Worm (Caenorhabditis elegans): Measurements from ENCODE around the gene lyst-1.

The lyst-1 gene

ce11 chrX:12167632-12168377 is 26.9 kb upstream of the lyst-1 start:
- TF ChIP-seq ceh-43 (GFP tag; optimal IDR thresholded peaks at IDR 0.05) (no peak), elt-1 (tag; optimal IDR thresholded peaks at IDR 0.05; ENCODE audit: borderline replicate concordance, insufficient read depth) (no peak), elt-3 (tag; optimal IDR thresholded peaks at IDR 0.05) (no peak), flh-1 (GFP tag; optimal IDR thresholded peaks at IDR 0.05) (no peak), pha-4 (tag; optimal IDR thresholded peaks at IDR 0.05) (no peak), nhr-28 (tag; optimal IDR thresholded peaks at IDR 0.05) (no peak), M03D4.4 (tag; optimal IDR thresholded peaks at IDR 0.05) (no peak), nhr-237 (tag; optimal IDR thresholded peaks at IDR 0.05) (no peak), mep-1 (tag; optimal IDR thresholded peaks at IDR 0.05) (no peak)

ce11 chrX:12164943-12165342 is 24.0 kb upstream of the lyst-1 start:
- TF ChIP-seq sptf-1 (tag; optimal IDR thresholded peaks at IDR 0.05) (no peak), cnd-1 (tag; optimal IDR thresholded peaks at IDR 0.05) (no peak), mab-5 (tag; optimal IDR thresholded peaks at IDR 0.05) (no peak), blmp-1 (tag; optimal IDR thresholded peaks at IDR 0.05) (no peak), nhr-28 (tag; optimal IDR thresholded peaks at IDR 0.05) (no peak), mls-2 (tag; optimal IDR thresholded peaks at IDR 0.05) (no peak), lin-13 (tag; optimal IDR thresholded peaks at IDR 0.05) (no peak), nhr-2 (tag; optimal IDR thresholded peaks at IDR 0.05) (no peak), ham-2 (GFP tag; optimal IDR thresholded peaks at IDR 0.05) (no peak), flh-1 (GFP tag; optimal IDR thresholded peaks at IDR 0.05) (no peak), pha-4 (tag; optimal IDR thresholded peaks at IDR 0.05) (no peak), bed-3 (GFP tag; optimal IDR thresholded peaks at IDR 0.05) (no peak), hlh-1 (tag; optimal IDR thresholded peaks at IDR 0.05) (no peak)

- no peak for TF ChIP-seq nhr-237 (tag; optimal IDR thresholded peaks at IDR 0.05)
- no peak for TF ChIP-seq ceh-43 (GFP tag; optimal IDR thresholded peaks at IDR 0.05)
- no peak for TF ChIP-seq ces-1 (GFP tag; optimal IDR thresholded peaks at IDR 0.05)
- no peak for TF ChIP-seq zip-8 (tag; optimal IDR thresholded peaks at IDR 0.05)
- TF ChIP-seq drap-1 (GFP tag; optimal IDR thresholded peaks at IDR 0.05) = no peak
- TF ChIP-seq pha-4 (tag; optimal IDR thresholded peaks at IDR 0.05) = no peak
- no peak for TF ChIP-seq unc-120 (tag; optimal IDR thresholded peaks at IDR 0.05; ENCODE audit: poor library complexity, severe bottlenecking)
- no peak for TF ChIP-seq elt-3 (tag; optimal IDR thresholded peaks at IDR 0.05)
- TF ChIP-seq ceh-39 (tag; optimal IDR thresholded peaks at IDR 0.05) = no peak
- TF ChIP-seq nhr-12 (tag; optimal IDR thresholded peaks at IDR 0.05) = no peak
- TF ChIP-seq tbx-8 (GFP tag; optimal IDR thresholded peaks at IDR 0.05) = no peak
- no peak for TF ChIP-seq nhr-28 (tag; optimal IDR thresholded peaks at IDR 0.05)
- no peak for TF ChIP-seq bed-3 (GFP tag; optimal IDR thresholded peaks at IDR 0.05)
- TF ChIP-seq ztf-11 (tag; optimal IDR thresholded peaks at IDR 0.05) = no peak
- TF ChIP-seq hlh-1 (tag; optimal IDR thresholded peaks at IDR 0.05) = no peak
- no peak for TF ChIP-seq nhr-2 (tag; optimal IDR thresholded peaks at IDR 0.05)
- no peak for TF ChIP-seq flh-1 (GFP tag; optimal IDR thresholded peaks at IDR 0.05)
- TF ChIP-seq mep-1 (tag; optimal IDR thresholded peaks at IDR 0.05) = no peak
- no peak for TF ChIP-seq sem-2 (GFP tag; optimal IDR thresholded peaks at IDR 0.05)
- no peak for TF ChIP-seq sptf-1 (tag; optimal IDR thresholded peaks at IDR 0.05)
Observed at ce11 chrX:12164047-12164446, 23.1 kb upstream of the lyst-1 start.

- no peak for TF ChIP-seq elt-1 (tag; optimal IDR thresholded peaks at IDR 0.05; ENCODE audit: borderline replicate concordance, insufficient read depth)
- no peak for TF ChIP-seq sem-2 (GFP tag; optimal IDR thresholded peaks at IDR 0.05)
- no peak for TF ChIP-seq elt-3 (tag; optimal IDR thresholded peaks at IDR 0.05)
- no peak for TF ChIP-seq mls-2 (tag; optimal IDR thresholded peaks at IDR 0.05)
- TF ChIP-seq unc-39 (tag; optimal IDR thresholded peaks at IDR 0.05) = no peak
- no peak for TF ChIP-seq unc-62 (GFP tag; optimal IDR thresholded peaks at IDR 0.05)
- TF ChIP-seq tbx-8 (GFP tag; optimal IDR thresholded peaks at IDR 0.05) = no peak
- TF ChIP-seq mab-5 (tag; optimal IDR thresholded peaks at IDR 0.05) = no peak
- TF ChIP-seq hlh-1 (tag; optimal IDR thresholded peaks at IDR 0.05) = no peak
- no peak for TF ChIP-seq lsy-2 (tag; optimal IDR thresholded peaks at IDR 0.05)
- no peak for TF ChIP-seq sptf-1 (tag; optimal IDR thresholded peaks at IDR 0.05)
- TF ChIP-seq flh-1 (GFP tag; optimal IDR thresholded peaks at IDR 0.05) = no peak
- TF ChIP-seq drap-1 (GFP tag; optimal IDR thresholded peaks at IDR 0.05) = no peak
- no peak for TF ChIP-seq ceh-43 (GFP tag; optimal IDR thresholded peaks at IDR 0.05)
- TF ChIP-seq nhr-76 (tag; optimal IDR thresholded peaks at IDR 0.05) = no peak
- no peak for TF ChIP-seq lin-32 (GFP tag; optimal IDR thresholded peaks at IDR 0.05)
- TF ChIP-seq snpc-4 (tag; optimal IDR thresholded peaks at IDR 0.05) = no peak
- no peak for TF ChIP-seq lin-13 (tag; optimal IDR thresholded peaks at IDR 0.05)
Observed at ce11 chrX:12162659-12163058, 21.7 kb upstream of the lyst-1 start.

All from whole organism, mixed stage, embryonic.